Worm (Caenorhabditis elegans): Measurements from ENCODE around the gene met-2.

- TF ChIP-seq sox-4 (tag; optimal IDR thresholded peaks at IDR 0.05) (no peak), nhr-19 (GFP tag; conservative IDR thresholded peaks at IDR 0.05) (no peak), ceh-63 (GFP tag; optimal IDR thresholded peaks at IDR 0.05) (no peak)
These were observed 3.4 kb upstream of the met-2 start, which contains the start of gene lmbr-1 for ce11 chrIII:8371595-8372305.

All from whole organism, L1 larva.